Worm (Caenorhabditis elegans): ENCODE measurements around the gene M03F4.6.

Gene M03F4.6

DNA sequence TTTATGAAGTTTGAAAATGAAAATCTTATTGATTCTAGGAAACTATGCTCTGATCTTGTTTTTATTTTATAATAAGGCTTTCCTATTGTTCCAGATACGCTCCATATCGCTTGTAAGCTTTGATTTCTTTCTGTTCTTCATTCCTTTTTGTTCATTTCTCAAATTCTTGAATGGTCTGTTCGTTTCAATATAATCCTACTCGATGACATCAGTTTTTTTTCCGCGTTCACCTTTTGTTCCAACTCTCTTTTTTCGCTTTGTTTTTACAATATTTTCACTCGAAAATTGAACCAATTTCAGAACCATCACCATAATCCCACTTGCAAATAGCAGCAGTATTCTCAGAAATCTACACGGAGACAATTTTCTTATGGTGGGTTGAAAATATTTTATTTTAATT is 21.4 kb downstream of the M03F4.6 start, which contains the start of gene tyra-3:
TSS of gene tyra-3 (plus strand) at position 301 of the 400 bp plus-strand sequence.
- TF ChIP-seq sea-1 (GFP tag; conservative IDR thresholded peaks at IDR 0.05) (no peak), pes-1 (GFP tag; IDR thresholded peaks at IDR 0.05) (no peak), B0310.2 (tag; optimal IDR thresholded peaks at IDR 0.05) (no peak), scrt-1 (GFP tag; IDR thresholded peaks at IDR 0.05) (no peak), ama-1 (optimal IDR thresholded peaks at IDR 0.05) (no peak), hmg-4 (GFP tag; optimal IDR thresholded peaks at IDR 0.05) (no peak), aly-1 (tag; optimal IDR thresholded peaks at IDR 0.05) (no peak), F13C5.2 (tag; optimal IDR thresholded peaks at IDR 0.05) (no peak), ceh-36 (tag; optimal IDR thresholded peaks at IDR 0.05) (no peak), ets-7 (tag; optimal IDR thresholded peaks at IDR 0.05) (no peak), hmbx-1 (tag; optimal IDR thresholded peaks at IDR 0.05) (no peak), tbx-11 (GFP tag; IDR thresholded peaks at IDR 0.05) (no peak), tbx-37 (GFP tag; conservative IDR thresholded peaks at IDR 0.05) (no peak), ceh-13 (GFP tag; optimal IDR thresholded peaks at IDR 0.05) (no peak), flt-1 (GFP tag; IDR thresholded peaks at IDR 0.05) (no peak), hnd-1 (tag; optimal IDR thresholded peaks at IDR 0.05) (no peak), tra-4 (tag; optimal IDR thresholded peaks at IDR 0.05) (no peak)

- no peak for TF ChIP-seq hmbx-1 (tag; optimal IDR thresholded peaks at IDR 0.05)
- no peak for TF ChIP-seq ceh-13 (GFP tag; optimal IDR thresholded peaks at IDR 0.05)
- no peak for TF ChIP-seq flt-1 (GFP tag; IDR thresholded peaks at IDR 0.05)
- no peak for TF ChIP-seq tra-4 (tag; optimal IDR thresholded peaks at IDR 0.05)
Measured at ce11 chrX:4938990-4939389, 30.1 kb downstream of the M03F4.6 start.

DNA sequence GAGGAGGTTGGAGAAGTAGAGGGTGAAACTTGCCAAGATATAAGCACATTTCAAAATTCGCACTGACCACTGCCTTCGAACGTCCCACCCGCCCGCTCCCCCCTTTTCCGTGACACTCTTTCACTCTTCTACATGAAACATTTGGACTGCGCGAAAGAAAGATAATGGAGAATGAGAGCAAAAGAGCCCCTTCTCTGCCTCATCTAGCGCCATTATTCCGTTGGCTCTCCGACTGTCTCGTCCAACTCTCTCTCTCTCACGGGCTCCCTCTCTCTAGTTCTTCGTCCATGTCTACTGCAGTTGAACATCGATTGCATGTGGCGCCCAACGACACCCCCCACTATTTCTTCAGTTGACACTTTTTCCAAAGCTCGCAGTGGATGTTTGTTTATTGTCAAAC is 36.2 kb downstream of the M03F4.6 start:
- TF ChIP-seq ceh-13 (GFP tag; optimal IDR thresholded peaks at IDR 0.05) (no peak), tbx-11 (GFP tag; IDR thresholded peaks at IDR 0.05) (no peak), F13C5.2 (tag; optimal IDR thresholded peaks at IDR 0.05) (no peak), pes-1 (GFP tag; IDR thresholded peaks at IDR 0.05) (no peak), hmg-4 (GFP tag; optimal IDR thresholded peaks at IDR 0.05) (no peak), hnd-1 (tag; optimal IDR thresholded peaks at IDR 0.05) (no peak), ama-1 (optimal IDR thresholded peaks at IDR 0.05) (no peak), sea-1 (GFP tag; conservative IDR thresholded peaks at IDR 0.05) (no peak), flt-1 (GFP tag; IDR thresholded peaks at IDR 0.05) (no peak), ceh-36 (tag; optimal IDR thresholded peaks at IDR 0.05) (no peak), B0310.2 (tag; optimal IDR thresholded peaks at IDR 0.05) (no peak), hmbx-1 (tag; optimal IDR thresholded peaks at IDR 0.05) (no peak), ets-7 (tag; optimal IDR thresholded peaks at IDR 0.05) (no peak)

- TF ChIP-seq tbx-11 (GFP tag; IDR thresholded peaks at IDR 0.05) = no peak
- no peak for TF ChIP-seq ets-7 (tag; optimal IDR thresholded peaks at IDR 0.05)
- TF ChIP-seq ama-1 (optimal IDR thresholded peaks at IDR 0.05) = no peak
- no peak for TF ChIP-seq F13C5.2 (tag; optimal IDR thresholded peaks at IDR 0.05)
- no peak for TF ChIP-seq scrt-1 (GFP tag; IDR thresholded peaks at IDR 0.05)
- no peak for TF ChIP-seq sea-1 (GFP tag; conservative IDR thresholded peaks at IDR 0.05)
- no peak for TF ChIP-seq tra-4 (tag; optimal IDR thresholded peaks at IDR 0.05)
Measured at ce11 chrX:4932023-4932422, 37.1 kb downstream of the M03F4.6 start.

ce11 chrX:4929657-4930056 is 39.5 kb downstream of the M03F4.6 start, which contains the start of gene mct-4:
mct-4 (minus strand) TSS chrX:4929757.
- TF ChIP-seq flt-1 (GFP tag; IDR thresholded peaks at IDR 0.05) = no peak
- TF ChIP-seq aly-1 (tag; optimal IDR thresholded peaks at IDR 0.05) = no peak
- TF ChIP-seq B0310.2 (tag; optimal IDR thresholded peaks at IDR 0.05) = no peak
- no peak for TF ChIP-seq F13C5.2 (tag; optimal IDR thresholded peaks at IDR 0.05)
- no peak for TF ChIP-seq hmg-4 (GFP tag; optimal IDR thresholded peaks at IDR 0.05)
- no peak for TF ChIP-seq tbx-11 (GFP tag; IDR thresholded peaks at IDR 0.05)
- TF ChIP-seq tbx-37 (GFP tag; conservative IDR thresholded peaks at IDR 0.05) = no peak
- TF ChIP-seq ets-7 (tag; optimal IDR thresholded peaks at IDR 0.05) = no peak
- TF ChIP-seq ceh-36 (tag; optimal IDR thresholded peaks at IDR 0.05) = no peak
- TF ChIP-seq pes-1 (GFP tag; IDR thresholded peaks at IDR 0.05) = no peak
- TF ChIP-seq tra-4 (tag; optimal IDR thresholded peaks at IDR 0.05) = no peak
- TF ChIP-seq sea-1 (GFP tag; conservative IDR thresholded peaks at IDR 0.05) = no peak

DNA sequence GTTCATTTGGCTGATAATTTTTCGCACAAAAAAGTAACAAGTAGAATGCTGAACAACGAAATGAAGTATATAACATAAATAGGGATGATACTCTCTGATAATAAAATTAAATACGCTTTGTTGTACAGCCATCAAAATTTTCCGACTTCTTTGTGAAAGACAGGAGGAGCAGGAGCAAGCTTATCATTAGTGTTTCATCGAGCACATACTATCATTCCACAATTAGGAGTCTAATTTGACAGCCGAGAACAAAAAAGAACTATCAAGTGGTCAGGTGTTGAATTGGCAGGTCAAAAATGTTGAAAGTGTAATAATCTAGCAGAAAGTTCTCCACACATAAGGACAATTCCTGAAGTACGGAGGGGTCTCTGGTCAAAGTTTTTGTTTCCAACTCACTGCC is 41.0 kb downstream of the M03F4.6 start:
- TF ChIP-seq hnd-1 (tag; optimal IDR thresholded peaks at IDR 0.05) (no peak), B0310.2 (tag; optimal IDR thresholded peaks at IDR 0.05) (no peak), pes-1 (GFP tag; IDR thresholded peaks at IDR 0.05) (no peak), hmg-4 (GFP tag; optimal IDR thresholded peaks at IDR 0.05) (no peak), tra-4 (tag; optimal IDR thresholded peaks at IDR 0.05) (no peak), tbx-37 (GFP tag; conservative IDR thresholded peaks at IDR 0.05) (no peak), sea-1 (GFP tag; conservative IDR thresholded peaks at IDR 0.05) (no peak), scrt-1 (GFP tag; IDR thresholded peaks at IDR 0.05) (no peak), ets-7 (tag; optimal IDR thresholded peaks at IDR 0.05) (no peak), aly-1 (tag; optimal IDR thresholded peaks at IDR 0.05) (no peak), ama-1 (optimal IDR thresholded peaks at IDR 0.05) (no peak), ceh-36 (tag; optimal IDR thresholded peaks at IDR 0.05) (no peak), tbx-11 (GFP tag; IDR thresholded peaks at IDR 0.05) (no peak), hmbx-1 (tag; optimal IDR thresholded peaks at IDR 0.05) (no peak), F13C5.2 (tag; optimal IDR thresholded peaks at IDR 0.05) (no peak), ceh-13 (GFP tag; optimal IDR thresholded peaks at IDR 0.05) (no peak), flt-1 (GFP tag; IDR thresholded peaks at IDR 0.05) (no peak)

- no peak for TF ChIP-seq ceh-36 (tag; optimal IDR thresholded peaks at IDR 0.05)
- no peak for TF ChIP-seq hnd-1 (tag; optimal IDR thresholded peaks at IDR 0.05)
- no peak for TF ChIP-seq tra-4 (tag; optimal IDR thresholded peaks at IDR 0.05)
- no peak for TF ChIP-seq ets-7 (tag; optimal IDR thresholded peaks at IDR 0.05)
- no peak for TF ChIP-seq ama-1 (optimal IDR thresholded peaks at IDR 0.05)
- no peak for TF ChIP-seq tbx-37 (GFP tag; conservative IDR thresholded peaks at IDR 0.05)
- TF ChIP-seq flt-1 (GFP tag; IDR thresholded peaks at IDR 0.05) = no peak
- TF ChIP-seq hmg-4 (GFP tag; optimal IDR thresholded peaks at IDR 0.05) = no peak
- TF ChIP-seq B0310.2 (tag; optimal IDR thresholded peaks at IDR 0.05) = no peak
- no peak for TF ChIP-seq scrt-1 (GFP tag; IDR thresholded peaks at IDR 0.05)
- TF ChIP-seq sea-1 (GFP tag; conservative IDR thresholded peaks at IDR 0.05) = no peak
- TF ChIP-seq pes-1 (GFP tag; IDR thresholded peaks at IDR 0.05) = no peak
- no peak for TF ChIP-seq ceh-13 (GFP tag; optimal IDR thresholded peaks at IDR 0.05)
- TF ChIP-seq tbx-11 (GFP tag; IDR thresholded peaks at IDR 0.05) = no peak
- TF ChIP-seq F13C5.2 (tag; optimal IDR thresholded peaks at IDR 0.05) = no peak
Measured at ce11 chrX:4920942-4921540, 48.1 kb downstream of the M03F4.6 start, which contains the start of gene K05B2.4. K05B2.4 (minus strand) TSS chrX:4920992.

All from whole organism, early embryonic.